Worm (Caenorhabditis elegans) whole organism, early embryonic: ENCODE measurements around the gene dhhc-4.

ENCODE experiments used
- B0310.2 ChIP-seq: sonication (generic microtip); optimal IDR thresholded peaks from 2 replicates; lab custom pipeline; 2016; ENCODE audit warnings: mild to moderate bottlenecking, missing genetic modification characterization, missing compliant biosample characterization
- aly-1 ChIP-seq: sonication (generic microtip); optimal IDR thresholded peaks from 2 replicates; lab custom pipeline; 2016; ENCODE audit warnings: missing genetic modification characterization, missing compliant biosample characterization
- ama-1 ChIP-seq: fragments of 150-350 bp; optimal IDR thresholded peaks from 2 replicates; lab custom pipeline; 2014
- ceh-13 ChIP-seq: fragments of 200-800 bp; sonication (Bioruptor generic); optimal IDR thresholded peaks from 2 replicates; lab custom pipeline; 2018; ENCODE audit warnings: mild to moderate bottlenecking, missing genetic modification characterization, missing compliant biosample characterization
- ceh-36 ChIP-seq: sonication (generic microtip); optimal IDR thresholded peaks from 2 replicates; lab custom pipeline; 2016; ENCODE audit warnings: missing genetic modification characterization, inconsistent platforms, missing compliant biosample characterization
- hmbx-1 ChIP-seq: sonication (generic microtip); optimal IDR thresholded peaks from 2 replicates; lab custom pipeline; 2016; ENCODE audit warnings: mild to moderate bottlenecking, missing genetic modification characterization, missing compliant biosample characterization
- hmg-4 ChIP-seq: fragments of 200-800 bp; sonication (Bioruptor generic); optimal IDR thresholded peaks from 2 replicates; lab custom pipeline; 2018; ENCODE audit warnings: mild to moderate bottlenecking, missing genetic modification characterization, missing compliant biosample characterization
- hnd-1 ChIP-seq: sonication (generic microtip); optimal IDR thresholded peaks from 2 replicates; lab custom pipeline; 2016; ENCODE audit warnings: missing genetic modification characterization, missing compliant biosample characterization
- scrt-1 ChIP-seq: fragments of 200-800 bp; sonication (Bioruptor generic); IDR thresholded peaks from 2 replicates; pipeline ENCODE4 v1.3.6; 2022; ENCODE audit warnings: missing genetic modification characterization, missing compliant biosample characterization
- tbx-11 ChIP-seq: fragments of 200-800 bp; sonication (Bioruptor generic); IDR thresholded peaks from 2 replicates; pipeline ENCODE4 v1.3.6; 2022; ENCODE audit warnings: missing genetic modification characterization, missing compliant biosample characterization
- tbx-37 ChIP-seq: fragments of 200-800 bp; sonication (Bioruptor generic); conservative IDR thresholded peaks from 2 replicates; pipeline ENCODE4 v1.3.6; 2022; ENCODE audit warnings: missing genetic modification reagents, missing genetic modification characterization, missing compliant biosample characterization

- TF ChIP-seq ama-1 (lab: Kevin White, UChicago) (no peak), ceh-36 (tag; lab: Kevin White, UChicago) (no peak), tbx-11 (GFP tag; lab: Robert Waterston, UW) (no peak), tbx-37 (GFP tag; lab: Robert Waterston, UW) (no peak), scrt-1 (no peak), hmbx-1 (tag; lab: Kevin White, UChicago) (no peak), hnd-1 (tag; lab: Kevin White, UChicago) (no peak), hmg-4 (no peak), ceh-13 (no peak), aly-1 (tag; lab: Kevin White, UChicago) (no peak), B0310.2 (tag; lab: Kevin White, UChicago) (no peak)
These were observed 17.6 kb downstream of the dhhc-4 start for ce11 chrIII:9849950-9850349.
